Worm (Caenorhabditis elegans): ENCODE data around the gene C05B5.4.

- TF ChIP-seq Y53G8AR.9 (GFP tag; conservative IDR thresholded peaks at IDR 0.05) (no peak), nhr-120 (GFP tag; IDR thresholded peaks at IDR 0.05) (no peak), rpc-1 (optimal IDR thresholded peaks at IDR 0.05) (no peak), rpc-1 (tag; optimal IDR thresholded peaks at IDR 0.05) (no peak), Y79H2A.3 (GFP tag; conservative IDR thresholded peaks at IDR 0.05) (no peak), bed-1 (GFP tag; IDR thresholded peaks at IDR 0.05) (no peak), nhr-179 (tag; optimal IDR thresholded peaks at IDR 0.05) (no peak)
Observed at ce11 chrIII:10025989-10026388, 32.3 kb downstream of the C05B5.4 start, which contains the start of gene ins-22.

Data from whole organism, young adult.